Fruit fly (Drosophila melanogaster) whole organism, embryonic: Measurements from ENCODE around the gene RhoGAP19D.
A peak's percentile ranks its signal among the peaks of the same experiment; 100 is the strongest.

Experiments
- C15 ChIP-seq: fragments of 200-800 bp; sonication (Bioruptor generic); IDR thresholded peaks from 3 replicates; pipeline ENCODE4 v1.3.6; 2022; ENCODE audit warnings: missing biosample characterization, missing genetic modification characterization
- CG10321 ChIP-seq: fragments of 200-800 bp; sonication (Bioruptor generic); IDR thresholded peaks from 2 replicates; pipeline ENCODE4 v1.3.6; 2022; ENCODE audit warnings: missing biosample characterization, missing genetic modification characterization
- CG10979 ChIP-seq: fragments of 200-800 bp; sonication (Bioruptor generic); optimal IDR thresholded peaks from 2 replicates; lab custom pipeline; 2018; ENCODE audit warnings: missing biosample characterization, mild to moderate bottlenecking, missing genetic modification characterization, moderate library complexity
- CG11560 ChIP-seq: fragments of 200-800 bp; sonication (Bioruptor generic); IDR thresholded peaks from 3 replicates; pipeline ENCODE4 v1.3.6; 2022; ENCODE audit warnings: missing biosample characterization, missing genetic modification characterization
- CG12071 ChIP-seq: fragments of 200-800 bp; sonication (Bioruptor generic); optimal IDR thresholded peaks from 3 replicates; lab custom pipeline; 2018; ENCODE audit warnings: missing biosample characterization, mild to moderate bottlenecking, missing genetic modification characterization
- CG12236 ChIP-seq: fragments of 200-800 bp; sonication (Bioruptor generic); optimal IDR thresholded peaks from 2 replicates; lab custom pipeline; 2016; ENCODE audit warnings: missing biosample characterization, missing genetic modification characterization
- CG15011 ChIP-seq: fragments of 200-800 bp; sonication (Bioruptor generic); optimal IDR thresholded peaks from 3 replicates; lab custom pipeline; 2018; ENCODE audit warnings: missing biosample characterization, mild to moderate bottlenecking, missing genetic modification characterization
- CG15073 ChIP-seq: fragments of 200-800 bp; sonication (Bioruptor generic); optimal IDR thresholded peaks from 2 replicates; lab custom pipeline; 2016; ENCODE audit warnings: missing biosample characterization, missing genetic modification characterization
- CG1529 ChIP-seq: fragments of 200-800 bp; sonication (Bioruptor generic); optimal IDR thresholded peaks from 3 replicates; lab custom pipeline; 2018; ENCODE audit warnings: missing biosample characterization, missing genetic modification characterization
- CG16815 ChIP-seq: fragments of 200-800 bp; sonication (Bioruptor generic); optimal IDR thresholded peaks from 3 replicates; lab custom pipeline; 2017; ENCODE audit warnings: missing biosample characterization, mild to moderate bottlenecking, missing genetic modification characterization
- CG17328 ChIP-seq: fragments of 200-800 bp; sonication (Bioruptor generic); IDR thresholded peaks from 2 replicates; pipeline ENCODE4 v1.3.6; 2022; ENCODE audit warnings: missing biosample characterization, missing genetic modification characterization
- CG3065 ChIP-seq: fragments of 200-800 bp; sonication (Bioruptor generic); optimal IDR thresholded peaks from 2 replicates; lab custom pipeline; 2016; ENCODE audit warnings: missing biosample characterization, missing genetic modification characterization
- CG3995 ChIP-seq: fragments of 200-800 bp; sonication (Bioruptor generic); optimal IDR thresholded peaks from 3 replicates; lab custom pipeline; 2016; ENCODE audit warnings: missing biosample characterization, missing genetic modification characterization
- CG4360 ChIP-seq: fragments of 200-800 bp; sonication (Bioruptor generic); IDR thresholded peaks from 2 replicates; pipeline ENCODE4 v1.3.6; 2022; ENCODE audit warnings: missing biosample characterization, missing genetic modification characterization
- CG4730 ChIP-seq: fragments of 200-800 bp; sonication (Bioruptor generic); IDR thresholded peaks from 2 replicates; pipeline ENCODE4 v1.3.6; 2022; ENCODE audit warnings: missing biosample characterization, missing genetic modification characterization
- CG7745 ChIP-seq: fragments of 200-800 bp; sonication (Bioruptor generic); optimal IDR thresholded peaks from 2 replicates; lab custom pipeline; 2018; ENCODE audit warnings: missing biosample characterization, mild to moderate bottlenecking, missing genetic modification characterization, moderate library complexity
- CG7928 ChIP-seq: fragments of 200-800 bp; sonication (Bioruptor generic); optimal IDR thresholded peaks from 2 replicates; lab custom pipeline; 2017; ENCODE audit warnings: missing biosample characterization, mild to moderate bottlenecking, missing genetic modification characterization
- CG9215 ChIP-seq: fragments of 200-800 bp; sonication (Bioruptor generic); IDR thresholded peaks from 2 replicates; pipeline ENCODE4 v1.3.6; 2022; ENCODE audit warnings: missing biosample characterization, missing genetic modification characterization
- Dad ChIP-seq: fragments of 200-800 bp; sonication (Bioruptor generic); optimal IDR thresholded peaks from 3 replicates; lab custom pipeline; 2016; ENCODE audit warnings: missing biosample characterization, missing genetic modification characterization
- Hr51 ChIP-seq, 2 experiments: fragments of 200-800 bp; sonication (Bioruptor generic); optimal IDR thresholded peaks; 2 replicates in 1 of 2; 3 replicates in 1 of 2; lab custom pipeline; 2016 to 2018; ENCODE audit warnings: missing biosample characterization in 2 of 2, missing genetic modification characterization in 2 of 2, mild to moderate bottlenecking in 1 of 2, moderate library complexity in 1 of 2
- NC2β ChIP-seq: fragments of 200-800 bp; sonication (Bioruptor generic); optimal IDR thresholded peaks from 2 replicates; lab custom pipeline; 2016; ENCODE audit warnings: missing biosample characterization, missing genetic modification characterization
- NK7.1 ChIP-seq: fragments of 200-800 bp; sonication (Bioruptor generic); optimal IDR thresholded peaks from 3 replicates; lab custom pipeline; 2016; ENCODE audit warnings: missing biosample characterization, missing genetic modification characterization
- Neu2 ChIP-seq: fragments of 200-800 bp; sonication (Bioruptor generic); optimal IDR thresholded peaks from 3 replicates; lab custom pipeline; 2016; ENCODE audit warnings: missing biosample characterization, missing genetic modification characterization, borderline replicate concordance
- Opbp ChIP-seq: fragments of 200-800 bp; sonication (Bioruptor generic); IDR thresholded peaks from 3 replicates; pipeline ENCODE4 v1.3.6; 2022; ENCODE audit warnings: missing biosample characterization, missing genetic modification characterization; ENCODE audit not compliant: partially characterized antibody
- Scr ChIP-seq: fragments of 200-800 bp; sonication (Bioruptor generic); IDR thresholded peaks from 2 replicates; pipeline ENCODE4 v1.3.6; 2022; ENCODE audit warnings: missing biosample characterization, missing genetic modification characterization; ENCODE audit not compliant: partially characterized antibody
- Ssrp ChIP-seq: fragments of 200-800 bp; sonication (Bioruptor generic); optimal IDR thresholded peaks from 2 replicates; lab custom pipeline; 2018; ENCODE audit warnings: missing biosample characterization, mild to moderate bottlenecking, missing genetic modification characterization, moderate library complexity
- abd-A ChIP-seq: fragments of 200-800 bp; sonication (Bioruptor generic); optimal IDR thresholded peaks from 3 replicates; lab custom pipeline; 2019; ENCODE audit warnings: missing biosample characterization, mild to moderate bottlenecking, missing genetic modification characterization, moderate library complexity
- amos ChIP-seq: fragments of 200-800 bp; sonication (Bioruptor generic); IDR thresholded peaks from 2 replicates; pipeline ENCODE4 v1.3.6; 2022; ENCODE audit warnings: missing biosample characterization, missing genetic modification characterization; ENCODE audit not compliant: partially characterized antibody
- ato ChIP-seq: fragments of 200-800 bp; sonication (Bioruptor generic); IDR thresholded peaks from 2 replicates; pipeline ENCODE4 v1.3.6; 2022; ENCODE audit warnings: missing biosample characterization, missing genetic modification characterization; ENCODE audit not compliant: partially characterized antibody
- bcd ChIP-seq: fragments of 200-800 bp; sonication (Bioruptor generic); optimal IDR thresholded peaks from 2 replicates; lab custom pipeline; 2017; ENCODE audit warnings: missing biosample characterization, mild to moderate bottlenecking, missing genetic modification characterization
- cas ChIP-seq: fragments of 200-800 bp; sonication (Bioruptor generic); IDR thresholded peaks from 2 replicates; pipeline ENCODE4 v1.3.6; 2022; ENCODE audit warnings: missing biosample characterization, missing genetic modification characterization
- chinmo ChIP-seq: fragments of 200-800 bp; sonication (Bioruptor generic); IDR thresholded peaks from 4 replicates; pipeline ENCODE4 v1.3.6; 2022; ENCODE audit warnings: missing biosample characterization, missing genetic modification characterization; ENCODE audit not compliant: partially characterized antibody
- crol ChIP-seq: fragments of 200-800 bp; sonication (Bioruptor generic); IDR thresholded peaks from 2 replicates; pipeline ENCODE4 v1.3.6; 2022; ENCODE audit warnings: missing biosample characterization, missing genetic modification characterization
- dan ChIP-seq: fragments of 200-800 bp; sonication (Bioruptor generic); IDR thresholded peaks from 2 replicates; pipeline ENCODE4 v1.3.6; 2022; ENCODE audit warnings: missing biosample characterization, missing genetic modification characterization
- dati ChIP-seq: fragments of 200-800 bp; sonication (Bioruptor generic); IDR thresholded peaks from 2 replicates; pipeline ENCODE4 v1.3.6; 2022; ENCODE audit warnings: missing biosample characterization, missing genetic modification characterization
- exex ChIP-seq: fragments of 200-800 bp; sonication (Bioruptor generic); optimal IDR thresholded peaks from 4 replicates; lab custom pipeline; 2018; ENCODE audit warnings: missing biosample characterization, mild to moderate bottlenecking, missing genetic modification characterization, moderate library complexity
- fd102C ChIP-seq: fragments of 200-800 bp; sonication (Bioruptor generic); optimal IDR thresholded peaks from 2 replicates; lab custom pipeline; 2018; ENCODE audit warnings: missing biosample characterization, mild to moderate bottlenecking, missing genetic modification characterization, moderate library complexity
- fru ChIP-seq: fragments of >200 bp; optimal IDR thresholded peaks from 2 replicates; lab custom pipeline; 2017
- fu2 ChIP-seq: fragments of 200-800 bp; sonication (Bioruptor generic); optimal IDR thresholded peaks from 2 replicates; lab custom pipeline; 2016; ENCODE audit warnings: missing biosample characterization, missing genetic modification characterization
- gro ChIP-seq: fragments of 200-800 bp; sonication (Bioruptor generic); optimal IDR thresholded peaks from 2 replicates; lab custom pipeline; 2016; ENCODE audit warnings: missing biosample characterization, missing genetic modification characterization
- hth ChIP-seq: fragments of >200 bp; optimal IDR thresholded peaks from 2 replicates; lab custom pipeline; 2017; ENCODE audit warnings: inconsistent platforms
- kah ChIP-seq: fragments of 200-800 bp; sonication (Bioruptor generic); optimal IDR thresholded peaks from 2 replicates; lab custom pipeline; 2018; ENCODE audit warnings: missing biosample characterization, mild to moderate bottlenecking, missing genetic modification characterization
- ken ChIP-seq: fragments of 200-800 bp; sonication (Bioruptor generic); IDR thresholded peaks from 3 replicates; pipeline ENCODE4 v1.3.6; 2022; ENCODE audit warnings: missing biosample characterization, missing genetic modification characterization
- maf-S ChIP-seq: fragments of 200-800 bp; sonication (Bioruptor generic); optimal IDR thresholded peaks from 2 replicates; lab custom pipeline; 2016; ENCODE audit warnings: missing biosample characterization, missing genetic modification characterization
- oc ChIP-seq: fragments of 200-800 bp; sonication (Bioruptor generic); optimal IDR thresholded peaks from 2 replicates; lab custom pipeline; 2018; ENCODE audit warnings: missing biosample characterization, mild to moderate bottlenecking, missing genetic modification characterization, moderate library complexity
- seq ChIP-seq: fragments of 200-800 bp; sonication (Bioruptor generic); IDR thresholded peaks from 2 replicates; pipeline ENCODE4 v1.3.6; 2022; ENCODE audit warnings: missing biosample characterization, missing genetic modification characterization
- sisA ChIP-seq: fragments of 200-800 bp; sonication (Bioruptor generic); IDR thresholded peaks from 2 replicates; pipeline ENCODE4 v1.3.6; 2022; ENCODE audit warnings: missing biosample characterization, missing genetic modification characterization
- so ChIP-seq: fragments of 200-800 bp; sonication (Bioruptor generic); IDR thresholded peaks from 3 replicates; pipeline ENCODE4 v1.3.6; 2022; ENCODE audit warnings: missing biosample characterization, missing genetic modification characterization
- tgo ChIP-seq: fragments of 200-800 bp; sonication (Bioruptor generic); IDR thresholded peaks from 3 replicates; pipeline ENCODE4 v1.3.6; 2022; ENCODE audit warnings: missing biosample characterization, missing genetic modification characterization

The RhoGAP19D gene

dm6 chrX:20433345-20434332 lies 76.9 kb downstream of the RhoGAP19D start, which contains the start of gene CG1695 (continued):
- TF ChIP-seq CG17328 (GFP tag; lab: Robert Waterston, UW) (no peak), Ssrp (tag; lab: Kevin White, UChicago) (no peak), amos (0 out of 2 replicates have a peak, but pooled peaks have one; percentile 29), Opbp (GFP tag; lab: Robert Waterston, UW) (no peak), CG10979 (tag; lab: Kevin White, UChicago) (peak; percentile 2), gro (GFP tag; lab: Kevin White, UChicago) (no peak), CG7745 (tag; lab: Kevin White, UChicago) (no peak), Scr (GFP tag; lab: Robert Waterston, UW) (peak; percentile 27; the same call in 1 of the 2 replicates), fu2 (peak; percentile 13), oc (no peak), CG10321 (GFP tag; lab: Robert Waterston, UW) (no peak), kah (GFP tag; lab: Kevin White, UChicago) (no peak), CG1529 (GFP tag; lab: Kevin White, UChicago) (no peak), fru (no peak), CG7928 (GFP tag; lab: Kevin White, UChicago) (no peak), cas (no peak), CG11560 (no peak), NK7.1 (no peak), dati (GFP tag; lab: Robert Waterston, UW) (no peak), Dad (no peak), C15 (GFP tag; lab: Robert Waterston, UW) (no peak), CG3065 (GFP tag; lab: Kevin White, UChicago) (no peak), NC2β (no peak), CG4730 (GFP tag; lab: Robert Waterston, UW) (no peak), abd-A (no peak), ato (GFP tag; lab: Robert Waterston, UW) (no peak), CG3995 (GFP tag; lab: Kevin White, UChicago) (no peak), crol (GFP tag; lab: Robert Waterston, UW) (no peak), seq (GFP tag; lab: Robert Waterston, UW) (no peak), CG4360 (GFP tag; lab: Robert Waterston, UW) (no peak), dan (no peak), CG16815 (GFP tag; lab: Kevin White, UChicago) (no peak), CG12236 (GFP tag; lab: Kevin White, UChicago) (no peak), exex (tag; lab: Kevin White, UChicago) (no peak), chinmo (GFP tag; lab: Robert Waterston, UW) (no peak), CG12071 (GFP tag; lab: Kevin White, UChicago) (no peak), so (GFP tag; lab: Robert Waterston, UW) (0 out of 3 replicates have a peak, but pooled peaks have one; percentile 9), ken (GFP tag; lab: Robert Waterston, UW) (no peak), fd102C (no peak), tgo (GFP tag; lab: Robert Waterston, UW) (0 out of 3 replicates have a peak, but pooled peaks have one; percentile 17), maf-S (GFP tag; lab: Kevin White, UChicago) (no peak), bcd (GFP tag; lab: Kevin White, UChicago) (peak; percentile 16), CG15011 (GFP tag; lab: Kevin White, UChicago) (no peak), Neu2 (no peak), CG9215 (GFP tag; lab: Robert Waterston, UW) (no peak), sisA (GFP tag; lab: Robert Waterston, UW) (no peak), hth (no peak), Hr51 (GFP tag; optimal IDR thresholded peaks at IDR 0.05; lab: Kevin White, UChicago) (peak in 1 of 2 experiments; percentile 39), CG15073 (GFP tag; lab: Kevin White, UChicago) (no peak)
